Fruit fly (Drosophila melanogaster) whole organism, wandering third instar larva: ENCODE measurements around the gene gammaCOP.
A peak's percentile ranks its signal among the peaks of the same experiment; 100 is the strongest.

Source experiments
- Abd-B ChIP-seq: fragments of >200 bp; optimal IDR thresholded peaks from 2 replicates; lab custom pipeline; 2017; ENCODE audit warnings: missing biosample characterization, missing genetic modification characterization
- CG32264 ChIP-seq: fragments of 200-800 bp; sonication (Bioruptor generic); optimal IDR thresholded peaks from 2 replicates; lab custom pipeline; 2016; ENCODE audit warnings: missing biosample characterization, missing genetic modification characterization
- Dfd ChIP-seq: fragments of >200 bp; optimal IDR thresholded peaks from 2 replicates; lab custom pipeline; 2017; ENCODE audit warnings: missing biosample characterization, missing genetic modification characterization
- Dif ChIP-seq: fragments of 200-275, 200-300 bp; sonication (Bioruptor generic); optimal IDR thresholded peaks from 2 replicates; lab custom pipeline; 2018; ENCODE audit warnings: missing biosample characterization, missing genetic modification characterization; ENCODE audit not compliant: partially characterized antibody
- GATAd ChIP-seq: sonication (Bioruptor generic); optimal IDR thresholded peaks from 2 replicates; lab custom pipeline; 2016; ENCODE audit warnings: missing biosample characterization, missing genetic modification characterization
- Hnf4 ChIP-seq: fragments of 200-800 bp; sonication (Bioruptor generic); optimal IDR thresholded peaks from 2 replicates; lab custom pipeline; 2016; ENCODE audit warnings: missing biosample characterization, mild to moderate bottlenecking, missing genetic modification characterization
- Hr83 ChIP-seq: fragments of 200-300 bp; sonication (Bioruptor generic); optimal IDR thresholded peaks from 2 replicates; lab custom pipeline; 2016; ENCODE audit warnings: missing biosample characterization, mild to moderate bottlenecking, missing genetic modification characterization, moderate library complexity; ENCODE audit not compliant: poor library complexity, severe bottlenecking
- Jra ChIP-seq: sonication (Bioruptor generic); optimal IDR thresholded peaks from 2 replicates; lab custom pipeline; 2016; ENCODE audit warnings: missing biosample characterization, missing genetic modification characterization
- Mio ChIP-seq: sonication (Bioruptor generic); optimal IDR thresholded peaks from 2 replicates; lab custom pipeline; 2016; ENCODE audit warnings: missing biosample characterization, missing genetic modification characterization
- Myc ChIP-seq: fragments of >200 bp; optimal IDR thresholded peaks from 2 replicates; lab custom pipeline; 2017
- N ChIP-seq: fragments of >200 bp; optimal IDR thresholded peaks from 2 replicates; lab custom pipeline; 2018; ENCODE audit warnings: missing biosample characterization, missing external identifiers, missing genetic modification characterization
- OdsH ChIP-seq: fragments of 200-800 bp; sonication (Bioruptor generic); optimal IDR thresholded peaks from 2 replicates; lab custom pipeline; 2016; ENCODE audit warnings: missing biosample characterization, mild to moderate bottlenecking, missing genetic modification characterization
- Rel ChIP-seq, 2 experiments: fragments of 200-800 bp; sonication (Bioruptor generic) in 1 of 2; optimal IDR thresholded peaks; 2 replicates in 1 of 2; 3 replicates in 1 of 2; lab custom pipeline; 2016 to 2019; ENCODE audit warnings: mild to moderate bottlenecking in 2 of 2, missing biosample characterization in 2 of 2, missing genetic modification characterization in 2 of 2, moderate library complexity in 1 of 2
- Sp1 ChIP-seq: fragments of 200-800 bp; sonication (Bioruptor generic); optimal IDR thresholded peaks from 3 replicates; lab custom pipeline; 2019; ENCODE audit warnings: missing biosample characterization, mild to moderate bottlenecking, missing genetic modification characterization, moderate library complexity
- Vsx2 ChIP-seq: fragments of 200-300, 225-300 bp; sonication (Bioruptor generic); optimal IDR thresholded peaks from 2 replicates; lab custom pipeline; 2018; ENCODE audit warnings: missing biosample characterization, missing genetic modification characterization; ENCODE audit not compliant: partially characterized antibody
- br ChIP-seq: fragments of 200-800 bp; sonication (Bioruptor generic); optimal IDR thresholded peaks from 2 replicates; lab custom pipeline; 2016; ENCODE audit warnings: missing biosample characterization, missing genetic modification characterization
- brk ChIP-seq: fragments of 200-800 bp; sonication (Bioruptor generic); optimal IDR thresholded peaks from 2 replicates; lab custom pipeline; 2016; ENCODE audit warnings: missing biosample characterization, mild to moderate bottlenecking, missing genetic modification characterization
- dl ChIP-seq, 2 experiments: fragments of 175-275, 200-275 bp in 1 of 2; fragments of 200-275 bp in 1 of 2; sonication (Bioruptor generic); optimal IDR thresholded peaks; lab custom pipeline; 2018; ENCODE audit warnings: mild to moderate bottlenecking in 2 of 2, missing biosample characterization in 2 of 2, missing genetic modification characterization in 2 of 2, moderate library complexity in 2 of 2; ENCODE audit not compliant: partially characterized antibody in 2 of 2, insufficient read depth in 1 of 2
- dsf ChIP-seq: sonication (Bioruptor generic); optimal IDR thresholded peaks from 2 replicates; lab custom pipeline; 2016; ENCODE audit warnings: missing biosample characterization, missing genetic modification characterization, borderline replicate concordance
- ey ChIP-seq: fragments of 200-800 bp; sonication (Bioruptor generic); optimal IDR thresholded peaks from 2 replicates; lab custom pipeline; 2016; ENCODE audit warnings: missing biosample characterization, missing genetic modification characterization
- foxo ChIP-seq, 2 experiments: fragments of 200-800 bp; sonication (Bioruptor generic); optimal IDR thresholded peaks; 2 replicates in 1 of 2; 3 replicates in 1 of 2; lab custom pipeline; 2016 to 2017; ENCODE audit warnings: missing biosample characterization in 2 of 2, missing genetic modification characterization in 2 of 2
- fru ChIP-seq: fragments of 200-800 bp; sonication (Bioruptor generic); optimal IDR thresholded peaks from 3 replicates; lab custom pipeline; 2016; ENCODE audit warnings: missing biosample characterization, mild to moderate bottlenecking, missing genetic modification characterization
- jim ChIP-seq: fragments of 175-275, 200-325 bp; sonication (Bioruptor generic); optimal IDR thresholded peaks from 2 replicates; lab custom pipeline; 2016; ENCODE audit warnings: missing biosample characterization, mild to moderate bottlenecking, missing genetic modification characterization
- lola ChIP-seq: fragments of >200 bp; optimal IDR thresholded peaks from 2 replicates; lab custom pipeline; 2017; ENCODE audit warnings: missing biosample characterization, missing genetic modification characterization
- psq ChIP-seq: fragments of 200-800 bp; sonication (Bioruptor generic); optimal IDR thresholded peaks from 3 replicates; lab custom pipeline; 2017; ENCODE audit warnings: missing biosample characterization, mild to moderate bottlenecking, missing genetic modification characterization, moderate library complexity
- rgr ChIP-seq: fragments of 200-800 bp; sonication (Bioruptor generic); optimal IDR thresholded peaks from 3 replicates; lab custom pipeline; 2016; ENCODE audit warnings: missing biosample characterization, mild to moderate bottlenecking, missing genetic modification characterization
- sage ChIP-seq: fragments of 200-800 bp; sonication (Bioruptor generic); optimal IDR thresholded peaks from 2 replicates; lab custom pipeline; 2016; ENCODE audit warnings: missing biosample characterization, mild to moderate bottlenecking, missing genetic modification characterization
- tai ChIP-seq: sonication (Bioruptor generic); optimal IDR thresholded peaks from 2 replicates; lab custom pipeline; 2016; ENCODE audit warnings: missing biosample characterization, missing genetic modification characterization
- usp ChIP-seq: fragments of >200 bp; optimal IDR thresholded peaks from 2 replicates; lab custom pipeline; 2017; ENCODE audit warnings: missing biosample characterization, missing genetic modification characterization
- woc ChIP-seq: sonication (Bioruptor generic); optimal IDR thresholded peaks from 2 replicates; lab custom pipeline; 2016; ENCODE audit warnings: missing biosample characterization, mild to moderate bottlenecking, missing genetic modification characterization

The gammaCOP gene

dm6 chr3R:31565738-31566137 is 6.2 kb upstream of the gammaCOP start:
- TF ChIP-seq N (GFP tag; lab: Kevin White, UChicago) (no peak), Vsx2 (GFP tag; lab: Kevin White, UChicago) (no peak), Sp1 (no peak), ey (GFP tag; lab: Kevin White, UChicago) (no peak), brk (no peak), psq (no peak), OdsH (GFP tag; lab: Kevin White, UChicago) (no peak), Myc (lab: Kevin White, UChicago) (no peak), dsf (no peak), dl (GFP tag; optimal IDR thresholded peaks at IDR 0.05; lab: Kevin White, UChicago; ENCODE audit: insufficient read depth in 1 of 2, partially characterized antibody in 2 of 2) (no peak), sage (GFP tag; lab: Kevin White, UChicago) (no peak)

dm6 chr3R:31566738-31567137 is 5.2 kb upstream of the gammaCOP start:
- no peak for TF ChIP-seq psq
- TF ChIP-seq Hnf4, result no peak
- no peak for TF ChIP-seq jim

dm6 chr3R:31577351-31577750 is 5.4 kb downstream of the gammaCOP start:
- TF ChIP-seq Rel (GFP tag; optimal IDR thresholded peaks at IDR 0.05; lab: Kevin White, UChicago) (no peak), Rel (tag; optimal IDR thresholded peaks at IDR 0.05; lab: Kevin White, UChicago) (no peak), Dfd (GFP tag; lab: Kevin White, UChicago) (peak; percentile 97), sage (GFP tag; lab: Kevin White, UChicago) (no peak), psq (no peak), rgr (GFP tag; lab: Kevin White, UChicago) (no peak)

dm6 chr3R:31580032-31580431 is 8.1 kb downstream of the gammaCOP start:
- TF ChIP-seq br (GFP tag; lab: Kevin White, UChicago) (no peak), CG32264 (GFP tag; lab: Kevin White, UChicago) (no peak), ey (GFP tag; lab: Kevin White, UChicago) (no peak), jim (no peak), Dfd (GFP tag; lab: Kevin White, UChicago) (no peak), dsf (no peak), woc (GFP tag; lab: Kevin White, UChicago) (no peak), lola (no peak), OdsH (GFP tag; lab: Kevin White, UChicago) (no peak), Abd-B (GFP tag; lab: Kevin White, UChicago) (no peak)

dm6 chr3R:31580586-31580994 is 8.6 kb downstream of the gammaCOP start, which contains the start of the genes pygo and rod:
pygo (minus strand) TSS chr3R:31580699.
rod (plus strand) TSS chr3R:31580951.
- TF ChIP-seq psq (no peak), usp (no peak), GATAd (GFP tag; lab: Kevin White, UChicago) (no peak), Vsx2 (GFP tag; lab: Kevin White, UChicago) (no peak), Myc (lab: Kevin White, UChicago) (no peak), Hr83 (GFP tag; lab: Kevin White, UChicago) (no peak), Dif (GFP tag; lab: Kevin White, UChicago) (no peak), fru (GFP tag; lab: Kevin White, UChicago) (no peak), OdsH (GFP tag; lab: Kevin White, UChicago) (no peak), Abd-B (GFP tag; lab: Kevin White, UChicago) (no peak), lola (no peak), tai (GFP tag; lab: Kevin White, UChicago) (no peak), Jra (GFP tag; lab: Kevin White, UChicago) (no peak), br (GFP tag; lab: Kevin White, UChicago) (no peak), CG32264 (GFP tag; lab: Kevin White, UChicago) (no peak), Mio (GFP tag; lab: Kevin White, UChicago) (no peak), jim (no peak), foxo (GFP tag; optimal IDR thresholded peaks at IDR 0.05; lab: Kevin White, UChicago) (no peak), Dfd (GFP tag; lab: Kevin White, UChicago) (no peak), Sp1 (no peak)
